Worm (Caenorhabditis elegans) whole organism, L2 larva: ENCODE results near the gene F35H10.10.

Experiments used
- C34F6.9 ChIP-seq: fragments of 150-350 bp; optimal IDR thresholded peaks from 2 replicates; lab custom pipeline; 2014; ENCODE audit warnings: missing biosample characterization, missing genetic modification characterization
- Y55F3AM.14 ChIP-seq: fragments of 200-800 bp; sonication (Bioruptor generic); optimal IDR thresholded peaks from 2 replicates; lab custom pipeline; 2018; ENCODE audit warnings: mild to moderate bottlenecking, missing genetic modification characterization, missing compliant biosample characterization
- ZK546.5 ChIP-seq: sonication (generic microtip); optimal IDR thresholded peaks from 2 replicates; lab custom pipeline; 2017; ENCODE audit warnings: missing biosample characterization, missing genetic modification characterization
- aly-2 ChIP-seq: fragments of 150-350 bp; optimal IDR thresholded peaks from 2 replicates; lab custom pipeline; 2014; ENCODE audit warnings: missing biosample characterization, missing genetic modification characterization
- ama-1 ChIP-seq: fragments of 150-350 bp; optimal IDR thresholded peaks from 2 replicates; lab custom pipeline; 2018; ENCODE audit warnings: inconsistent platforms
- blmp-1 ChIP-seq: sonication (generic microtip); optimal IDR thresholded peaks from 2 replicates; lab custom pipeline; 2017; ENCODE audit warnings: missing genetic modification characterization, mild to moderate bottlenecking, missing compliant biosample characterization, antibody characterized with exemption, moderate library complexity; ENCODE audit not compliant: insufficient read depth
- ceh-82 ChIP-seq: fragments of 150-350 bp; optimal IDR thresholded peaks from 2 replicates; lab custom pipeline; 2014; ENCODE audit warnings: missing biosample characterization, missing genetic modification characterization
- crh-2 ChIP-seq: sonication (generic microtip); optimal IDR thresholded peaks from 2 replicates; lab custom pipeline; 2017; ENCODE audit warnings: missing biosample characterization, missing genetic modification characterization
- dmd-4 ChIP-seq: sonication (generic microtip); optimal IDR thresholded peaks from 2 replicates; lab custom pipeline; 2017; ENCODE audit warnings: missing biosample characterization, missing genetic modification characterization
- egl-27 ChIP-seq: sonication (generic microtip); optimal IDR thresholded peaks from 3 replicates; lab custom pipeline; 2017; ENCODE audit warnings: missing biosample characterization, missing genetic modification reagents, missing genetic modification characterization
- gmeb-1 ChIP-seq: fragments of 150-350 bp; optimal IDR thresholded peaks from 2 replicates; lab custom pipeline; 2014; ENCODE audit warnings: missing biosample characterization, missing genetic modification characterization
- lin-11 ChIP-seq: fragments of 150-350 bp; sonication (generic microtip); optimal IDR thresholded peaks from 2 replicates; lab custom pipeline; 2014; ENCODE audit warnings: missing biosample characterization, missing genetic modification characterization, inconsistent platforms, mixed read lengths
- lin-13 ChIP-seq: fragments of 150-350 bp; optimal IDR thresholded peaks from 2 replicates; lab custom pipeline; 2014; ENCODE audit warnings: missing biosample characterization, missing genetic modification reagents, missing genetic modification characterization
- lsy-2 ChIP-seq, 2 experiments: fragments of 150-350 bp in 1 of 2; sonication (generic microtip) in 1 of 2; optimal IDR thresholded peaks; 2 replicates each; lab custom pipeline; 2014 to 2017; ENCODE audit warnings: missing biosample characterization in 2 of 2, missing genetic modification characterization in 2 of 2
- mbf-1 ChIP-seq: sonication (generic microtip); optimal IDR thresholded peaks from 2 replicates; lab custom pipeline; 2017; ENCODE audit warnings: missing biosample characterization, missing genetic modification characterization
- nhr-11 ChIP-seq: fragments of 150-350 bp; optimal IDR thresholded peaks from 2 replicates; lab custom pipeline; 2014; ENCODE audit warnings: missing biosample characterization, missing genetic modification characterization
- nhr-129 ChIP-seq: fragments of 150-350 bp; optimal IDR thresholded peaks from 2 replicates; lab custom pipeline; 2014; ENCODE audit warnings: missing biosample characterization, missing genetic modification characterization
- nhr-25 ChIP-seq: fragments of 150-350 bp; sonication (generic microtip); optimal IDR thresholded peaks from 3 replicates; lab custom pipeline; 2014; ENCODE audit warnings: missing biosample characterization, missing genetic modification characterization
- nhr-77 ChIP-seq: fragments of 150-350 bp; optimal IDR thresholded peaks from 2 replicates; lab custom pipeline; 2014; ENCODE audit warnings: missing biosample characterization, missing genetic modification characterization
- peb-1 ChIP-seq: fragments of 150-350 bp; optimal IDR thresholded peaks from 2 replicates; lab custom pipeline; 2014; ENCODE audit warnings: missing biosample characterization, missing genetic modification characterization
- sma-3 ChIP-seq: sonication (generic microtip); optimal IDR thresholded peaks from 2 replicates; lab custom pipeline; 2016; ENCODE audit warnings: missing genetic modification reagents, missing genetic modification characterization, missing compliant biosample characterization
- sma-9 ChIP-seq, 2 experiments: fragments of 150-350 bp in 1 of 2; sonication (generic microtip) in 1 of 2; optimal IDR thresholded peaks; 2 replicates each; lab custom pipeline; 2014 to 2016; ENCODE audit warnings: missing genetic modification characterization in 2 of 2, mild to moderate bottlenecking in 1 of 2, missing biosample characterization in 1 of 2, missing compliant biosample characterization in 1 of 2, missing genetic modification reagents in 1 of 2, moderate library complexity in 1 of 2
- snpc-4 ChIP-seq: fragments of 150-350 bp; optimal IDR thresholded peaks from 2 replicates; lab custom pipeline; 2014; ENCODE audit warnings: missing biosample characterization, missing genetic modification characterization
- unc-39 ChIP-seq: fragments of 150-350 bp; optimal IDR thresholded peaks from 2 replicates; lab custom pipeline; 2014; ENCODE audit warnings: missing biosample characterization, missing genetic modification characterization
- unc-55 ChIP-seq: fragments of 150-350 bp; sonication (generic microtip); optimal IDR thresholded peaks from 3 replicates; lab custom pipeline; 2014; ENCODE audit warnings: missing biosample characterization, missing genetic modification reagents, missing genetic modification characterization
- unc-62 ChIP-seq: fragments of 150-350 bp; optimal IDR thresholded peaks from 2 replicates; lab custom pipeline; 2014; ENCODE audit warnings: missing biosample characterization, missing genetic modification reagents, missing genetic modification characterization
- zag-1 ChIP-seq: fragments of 150-350 bp; optimal IDR thresholded peaks from 2 replicates; lab custom pipeline; 2014; ENCODE audit warnings: missing biosample characterization, missing genetic modification characterization
- ztf-1 ChIP-seq: fragments of 200-800 bp; sonication (Bioruptor generic); conservative IDR thresholded peaks from 2 replicates; pipeline ENCODE4 v1.3.6; 2022; ENCODE audit warnings: missing genetic modification characterization, missing compliant biosample characterization
- ztf-11 ChIP-seq: sonication (generic microtip); optimal IDR thresholded peaks from 2 replicates; lab custom pipeline; 2017; ENCODE audit warnings: missing biosample characterization, missing genetic modification characterization

F35H10.10 gene

ce11 chrIV:8325667-8326066, 12.9 kb upstream of the F35H10.10 start, which contains the start of gene F35H10.3:
Gene F35H10.3, plus strand, starts transcription at chrIV:8325967.
- TF ChIP-seq nhr-129 (tag; lab: Kevin White, UChicago), result no peak
- TF ChIP-seq unc-39 (tag; lab: Kevin White, UChicago), result no peak
- TF ChIP-seq ztf-11 (tag; lab: Kevin White, UChicago), result no peak
- no peak for TF ChIP-seq lin-11 (tag; lab: Kevin White, UChicago)
- no peak for TF ChIP-seq ZK546.5 (tag; lab: Kevin White, UChicago)
- TF ChIP-seq zag-1 (tag; lab: Kevin White, UChicago), result no peak
- TF ChIP-seq unc-62 (GFP tag; lab: Kevin White, UChicago), result no peak
- no peak for TF ChIP-seq lsy-2 (tag; optimal IDR thresholded peaks at IDR 0.05; lab: Kevin White, UChicago)

ce11 chrIV:8318799-8319198, 6.1 kb upstream of the F35H10.10 start:
- TF ChIP-seq sma-3 (GFP tag; lab: Kevin White, UChicago) (no peak), nhr-25 (peak; percentile 9), blmp-1 (tag; lab: Kevin White, UChicago) (peak; percentile 40), ceh-82 (tag; lab: Kevin White, UChicago) (no peak)

- TF ChIP-seq nhr-25 (peak; percentile 49), crh-2 (tag; lab: Kevin White, UChicago) (no peak), blmp-1 (tag; lab: Kevin White, UChicago) (peak; percentile 86), sma-9 (GFP tag; optimal IDR thresholded peaks at IDR 0.05; lab: Kevin White, UChicago) (peak; percentile 31), sma-9 (tag; optimal IDR thresholded peaks at IDR 0.05; lab: Kevin White, UChicago) (no peak), ZK546.5 (tag; lab: Kevin White, UChicago) (no peak), snpc-4 (tag; lab: Kevin White, UChicago) (no peak), nhr-11 (no peak), unc-39 (tag; lab: Kevin White, UChicago) (no peak), mbf-1 (tag; lab: Kevin White, UChicago) (no peak), sma-3 (GFP tag; lab: Kevin White, UChicago) (no peak), peb-1 (no peak)
Measured at ce11 chrIV:8317800-8318199, 5.1 kb upstream of the F35H10.10 start.

- no peak for TF ChIP-seq dmd-4 (tag; lab: Kevin White, UChicago)
Measured at ce11 chrIV:8312105-8312504, 641 bp downstream of the F35H10.10 start.

- TF ChIP-seq nhr-129 (tag; lab: Kevin White, UChicago) (no peak), nhr-25 (peak; percentile 27), peb-1 (no peak), ama-1 (lab: Kevin White, UChicago) (no peak), nhr-77 (tag; lab: Kevin White, UChicago) (no peak), ZK546.5 (tag; lab: Kevin White, UChicago) (no peak)
Measured at ce11 chrIV:8307408-8307807, 5.3 kb downstream of the F35H10.10 start.

ce11 chrIV:8303668-8304067, 9.1 kb downstream of the F35H10.10 start, which contains the start of gene vha-5:
Gene vha-5, plus strand, starts transcription at chrIV:8303968.
- no peak for TF ChIP-seq snpc-4 (tag; lab: Kevin White, UChicago)
- TF ChIP-seq nhr-25, result no peak
- no peak for TF ChIP-seq lin-13 (GFP tag; lab: Kevin White, UChicago)
- no peak for TF ChIP-seq unc-55 (GFP tag; lab: Kevin White, UChicago)
- TF ChIP-seq aly-2, result no peak
- no peak for TF ChIP-seq ztf-1 (GFP tag; lab: Robert Waterston, UW)
- no peak for TF ChIP-seq dmd-4 (tag; lab: Kevin White, UChicago)
- no peak for TF ChIP-seq C34F6.9 (tag; lab: Kevin White, UChicago)
- TF ChIP-seq egl-27 (tag; lab: Kevin White, UChicago), result no peak
- no peak for TF ChIP-seq Y55F3AM.14 (GFP tag; lab: Kevin White, UChicago)
- no peak for TF ChIP-seq blmp-1 (tag; lab: Kevin White, UChicago)
- TF ChIP-seq gmeb-1 (tag; lab: Kevin White, UChicago), result no peak
